Worm (Caenorhabditis elegans): ENCODE results near the gene Y53C12A.6.

Y53C12A.6 gene

ce11 chrII:9680493-9680892 is 37.3 kb downstream of the Y53C12A.6 start, which contains the start of gene ZK1320.13 (continued):
- no peak for TF ChIP-seq lin-38 (GFP tag; IDR thresholded peaks at IDR 0.05)

ce11 chrII:9679842-9680241 is 38.0 kb downstream of the Y53C12A.6 start:
- TF ChIP-seq hmg-1.1 (GFP tag; IDR thresholded peaks at IDR 0.05) = 0 out of 2 replicates have a peak, but pooled peaks have one; percentile 28
- no peak for TF ChIP-seq zag-1 (tag; optimal IDR thresholded peaks at IDR 0.05)
- TF ChIP-seq aha-1 (tag) = peak; percentile 7
- TF ChIP-seq zip-2 (tag; optimal IDR thresholded peaks at IDR 0.05) = no peak
- TF ChIP-seq lsy-2 (tag; optimal IDR thresholded peaks at IDR 0.05) = peak in 1 of 2 experiments; percentile 5

DNA sequence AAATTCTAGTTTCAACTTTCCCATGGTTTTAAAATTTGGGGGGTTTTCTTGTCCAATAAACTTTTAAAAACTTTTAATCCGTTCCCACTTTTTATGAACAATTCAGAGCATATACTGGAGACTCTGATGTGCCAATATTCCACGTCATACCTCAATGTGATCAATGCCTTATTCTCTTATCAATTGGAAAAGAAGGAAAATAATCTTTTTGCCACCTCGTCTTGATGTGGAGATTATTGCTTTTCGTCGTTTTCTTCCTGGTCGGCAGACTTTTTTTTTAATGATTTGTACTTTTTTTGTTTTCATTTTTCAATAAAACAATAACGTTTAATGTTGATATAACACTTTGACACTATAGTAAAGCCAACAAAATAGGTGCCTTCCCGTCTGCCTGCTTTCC is 40.3 kb downstream of the Y53C12A.6 start:
- TF ChIP-seq lir-3 (tag; optimal IDR thresholded peaks at IDR 0.05) = no peak
- no peak for TF ChIP-seq ces-1 (GFP tag; optimal IDR thresholded peaks at IDR 0.05)
- TF ChIP-seq daf-12 (tag; optimal IDR thresholded peaks at IDR 0.05) = no peak
- no peak for TF ChIP-seq dmd-9 (GFP tag; IDR thresholded peaks at IDR 0.05)
- no peak for TF ChIP-seq R02D3.7 (tag; optimal IDR thresholded peaks at IDR 0.05)
- TF ChIP-seq tra-1 (GFP tag; IDR thresholded peaks at IDR 0.05) = no peak
- peak; percentile 19; the same call in 1 of the 2 replicates for TF ChIP-seq dmd-6 (GFP tag; IDR thresholded peaks at IDR 0.05)
- TF ChIP-seq dve-1 (tag; optimal IDR thresholded peaks at IDR 0.05; ENCODE audit: insufficient read depth) = peak; percentile 56
- no peak for TF ChIP-seq egl-27 (tag; optimal IDR thresholded peaks at IDR 0.05)
- no peak for TF ChIP-seq hlh-30 (tag; optimal IDR thresholded peaks at IDR 0.05; ENCODE audit: insufficient read depth)
- peak; percentile 5 for TF ChIP-seq nhr-28 (tag; optimal IDR thresholded peaks at IDR 0.05)
- no peak for TF ChIP-seq nhr-102 (tag; optimal IDR thresholded peaks at IDR 0.05)
- no peak for TF ChIP-seq tag-97 (GFP tag; IDR thresholded peaks at IDR 0.05)
- peak; percentile 7 for TF ChIP-seq nhr-77 (tag; optimal IDR thresholded peaks at IDR 0.05)
- no peak for TF ChIP-seq lin-38 (GFP tag; IDR thresholded peaks at IDR 0.05)
- no peak for TF ChIP-seq set-16 (GFP tag; IDR thresholded peaks at IDR 0.05)
- no peak for TF ChIP-seq php-3 (GFP tag; IDR thresholded peaks at IDR 0.05)
- peak in 1 of 2 experiments; percentile 21 for TF ChIP-seq lsy-2 (tag; optimal IDR thresholded peaks at IDR 0.05)
- TF ChIP-seq F49E8.2 (tag; optimal IDR thresholded peaks at IDR 0.05; ENCODE audit: borderline replicate concordance) = no peak
- TF ChIP-seq lin-29 (GFP tag; IDR thresholded peaks at IDR 0.05) = no peak
- no peak for TF ChIP-seq daf-16 (GFP tag; optimal IDR thresholded peaks at IDR 0.05)
- peak; percentile 24 for TF ChIP-seq daf-16 (tag; optimal IDR thresholded peaks at IDR 0.05)
- TF ChIP-seq lin-39 (tag; optimal IDR thresholded peaks at IDR 0.05) = no peak
- no peak for TF ChIP-seq unc-62 (GFP tag; optimal IDR thresholded peaks at IDR 0.05 in 1 of 2)
- TF ChIP-seq unc-62 (tag; optimal IDR thresholded peaks at IDR 0.05) = no peak
- TF ChIP-seq pqm-1 (tag; optimal IDR thresholded peaks at IDR 0.05) = peak; percentile 90
- TF ChIP-seq hif-1 (tag; optimal IDR thresholded peaks at IDR 0.05) = no peak
- TF ChIP-seq lin-13 (GFP tag; optimal IDR thresholded peaks at IDR 0.05) = no peak

- TF ChIP-seq F49E8.2 (tag; optimal IDR thresholded peaks at IDR 0.05; ENCODE audit: borderline replicate concordance) = no peak
- TF ChIP-seq hlh-30 (tag; optimal IDR thresholded peaks at IDR 0.05; ENCODE audit: insufficient read depth) = no peak
- TF ChIP-seq fkh-10 (GFP tag; optimal IDR thresholded peaks at IDR 0.05) = no peak
- TF ChIP-seq Y105C5A.15 (GFP tag; IDR thresholded peaks at IDR 0.05) = no peak
- no peak for TF ChIP-seq nhr-25 (tag; optimal IDR thresholded peaks at IDR 0.05; ENCODE audit: borderline replicate concordance, insufficient read depth)
- TF ChIP-seq daf-19 (GFP tag; conservative IDR thresholded peaks at IDR 0.05) = no peak
- no peak for TF ChIP-seq ZK546.5 (tag; optimal IDR thresholded peaks at IDR 0.05)
- no peak for TF ChIP-seq fos-1 (tag; optimal IDR thresholded peaks at IDR 0.05)
- no peak for TF ChIP-seq nhr-237 (tag; optimal IDR thresholded peaks at IDR 0.05)
- TF ChIP-seq duxl-1 (tag; optimal IDR thresholded peaks at IDR 0.05; ENCODE audit: poor library complexity) = no peak
- TF ChIP-seq dmd-9 (GFP tag; IDR thresholded peaks at IDR 0.05) = no peak
- TF ChIP-seq sdz-12 (GFP tag; optimal IDR thresholded peaks at IDR 0.05) = no peak
- no peak for TF ChIP-seq ceh-20 (GFP tag; IDR thresholded peaks at IDR 0.05)
- no peak for TF ChIP-seq mdt-29 (GFP tag; IDR thresholded peaks at IDR 0.05)
- no peak for TF ChIP-seq mxl-2 (GFP tag; conservative IDR thresholded peaks at IDR 0.05)
Observed at ce11 chrII:9674678-9675077, 43.1 kb downstream of the Y53C12A.6 start, which contains the start of gene arc-1. arc-1 (plus strand) TSS chrII:9674978.
